Fruit fly (Drosophila melanogaster) Kc167 (cell line): ENCODE results near the gene CG13062.

Experiments
- Myc ChIP-seq: fragments of >200 bp; optimal IDR thresholded peaks from 2 replicates; lab custom pipeline; 2017; ENCODE audit warnings: missing external identifiers
- Sin3A ChIP-seq: fragments of >200 bp; optimal IDR thresholded peaks from 2 replicates; lab custom pipeline; 2018; ENCODE audit warnings: missing external identifiers
- h ChIP-seq: fragments of >200 bp; optimal IDR thresholded peaks from 3 replicates; lab custom pipeline; 2018; ENCODE audit warnings: missing external identifiers
- insv ChIP-seq: fragments of >200 bp; optimal IDR thresholded peaks from 3 replicates; lab custom pipeline; 2018; ENCODE audit warnings: missing external identifiers
- psq ChIP-seq: fragments of >200 bp; optimal IDR thresholded peaks from 2 replicates; lab custom pipeline; 2017; ENCODE audit warnings: missing external identifiers
- ttk ChIP-seq: sonication (Bioruptor generic); optimal IDR thresholded peaks from 2 replicates; lab custom pipeline; 2017; ENCODE audit warnings: missing external identifiers

The CG13062 gene

DNA sequence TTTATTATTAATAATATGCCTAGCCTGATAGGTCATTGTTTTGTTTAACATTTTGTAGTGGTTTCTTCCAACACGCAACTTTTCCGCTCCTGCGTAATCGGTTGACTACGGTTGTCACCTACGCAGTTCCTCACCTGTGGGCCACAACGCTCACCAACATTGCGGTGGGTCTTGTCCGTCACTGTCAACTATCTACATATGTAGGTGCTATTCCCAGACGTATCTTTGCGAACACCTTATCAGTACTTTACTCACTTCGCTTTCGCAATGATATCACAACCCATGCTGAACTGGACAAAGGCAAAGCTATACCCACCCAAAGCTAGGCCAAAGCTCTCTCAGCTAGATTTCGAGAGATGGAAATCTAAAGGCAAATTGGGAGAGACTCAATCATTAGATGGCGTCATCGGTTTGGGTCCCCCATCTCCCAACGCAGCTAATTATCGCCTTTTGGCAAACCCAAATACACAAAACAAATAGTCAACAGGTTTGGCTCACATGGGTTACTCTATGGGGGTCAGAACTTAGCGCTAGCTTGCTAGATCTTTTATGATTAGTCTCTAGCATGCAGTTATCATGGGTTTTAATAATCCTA is 42.2 kb downstream of the CG13062 start:
- TF ChIP-seq ttk (lab: Kevin White, UChicago) = no peak
- TF ChIP-seq psq (lab: Kevin White, UChicago) = no peak
- no peak for TF ChIP-seq h (lab: Kevin White, UChicago)
- no peak for TF ChIP-seq insv (lab: Kevin White, UChicago)
- TF ChIP-seq Myc (lab: Kevin White, UChicago) = no peak
- no peak for TF ChIP-seq Sin3A (lab: Kevin White, UChicago)

DNA sequence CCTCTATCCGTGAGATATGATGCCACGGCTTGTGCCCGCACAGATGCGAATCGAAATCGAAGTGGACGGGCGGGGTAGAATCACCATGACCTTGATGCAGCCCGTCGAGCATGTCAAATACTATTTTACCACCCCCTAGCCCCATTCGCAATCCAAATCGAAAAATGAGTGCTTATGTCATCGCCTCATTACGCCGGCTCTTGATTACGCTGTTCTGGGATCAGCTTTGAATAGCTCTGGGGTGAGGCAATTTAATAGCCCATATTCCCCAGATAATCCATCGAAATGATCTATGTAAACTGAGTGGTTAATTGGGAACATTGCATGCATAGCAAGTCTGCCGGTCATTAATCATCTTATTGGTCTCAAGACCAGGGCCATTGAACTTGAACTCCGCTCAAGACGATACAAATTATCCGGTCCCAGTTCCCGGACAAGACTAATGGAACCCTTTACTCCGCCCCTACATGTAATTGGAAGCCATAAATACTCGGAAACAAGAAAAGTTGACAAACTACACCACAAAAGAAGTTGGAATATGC is 43.2 kb downstream of the CG13062 start:
- TF ChIP-seq psq (lab: Kevin White, UChicago) (no peak), Myc (lab: Kevin White, UChicago) (no peak), ttk (lab: Kevin White, UChicago) (no peak), h (lab: Kevin White, UChicago) (no peak), Sin3A (lab: Kevin White, UChicago) (no peak), insv (lab: Kevin White, UChicago) (no peak)

DNA sequence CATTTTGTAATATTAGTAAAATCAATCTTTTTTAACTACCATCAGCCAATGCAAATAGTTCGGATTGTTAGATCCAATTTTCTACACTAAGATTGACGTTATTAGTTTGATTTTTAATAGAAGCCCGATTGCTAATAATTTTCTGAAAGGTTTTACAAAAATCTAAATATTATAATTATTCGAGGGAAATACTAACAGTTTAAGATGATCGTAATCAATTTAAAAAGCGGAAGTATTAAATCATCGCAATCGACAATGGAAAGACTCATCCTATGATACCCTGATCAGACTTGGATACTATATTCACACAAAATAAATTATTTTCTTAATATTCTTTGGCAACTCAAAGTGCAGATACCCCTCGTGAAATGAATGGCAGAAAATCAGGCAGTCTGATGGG is 43.8 kb downstream of the CG13062 start:
- no peak for TF ChIP-seq Sin3A (lab: Kevin White, UChicago)
- TF ChIP-seq h (lab: Kevin White, UChicago) = no peak
- TF ChIP-seq ttk (lab: Kevin White, UChicago) = no peak
- no peak for TF ChIP-seq insv (lab: Kevin White, UChicago)
- no peak for TF ChIP-seq psq (lab: Kevin White, UChicago)
- no peak for TF ChIP-seq Myc (lab: Kevin White, UChicago)

DNA sequence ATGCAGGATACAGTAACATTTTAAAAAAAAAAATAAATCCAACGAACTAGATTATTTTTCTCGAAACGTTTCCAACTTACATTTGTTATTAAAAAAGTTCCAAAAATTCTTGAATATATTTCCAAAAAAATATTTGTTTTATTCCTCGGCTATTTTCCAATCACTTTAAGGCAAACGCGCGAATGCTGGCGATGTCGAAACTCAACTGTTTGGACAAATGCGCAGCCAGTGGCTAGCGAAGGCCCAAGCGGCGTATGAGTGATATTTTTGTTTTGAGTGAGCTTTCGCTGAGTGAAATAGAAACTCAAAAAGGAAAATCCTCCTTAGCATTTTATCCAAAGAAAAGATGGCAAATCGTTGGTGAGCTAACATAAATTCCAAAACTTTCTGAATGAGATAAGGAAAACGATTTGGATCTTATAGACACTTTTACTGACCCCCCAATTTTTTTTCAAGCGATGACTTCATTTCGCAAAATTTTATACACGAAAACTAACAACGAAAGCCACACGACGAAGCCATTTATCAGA is 45.2 kb downstream of the CG13062 start, which contains the start of gene ringer:
TSS of gene ringer (minus strand) at position 210 of the 530 bp plus-strand sequence.
- TF ChIP-seq Myc (lab: Kevin White, UChicago) (no peak), ttk (lab: Kevin White, UChicago) (no peak), insv (lab: Kevin White, UChicago) (no peak), psq (lab: Kevin White, UChicago) (no peak), h (lab: Kevin White, UChicago) (no peak), Sin3A (lab: Kevin White, UChicago) (no peak)

DNA sequence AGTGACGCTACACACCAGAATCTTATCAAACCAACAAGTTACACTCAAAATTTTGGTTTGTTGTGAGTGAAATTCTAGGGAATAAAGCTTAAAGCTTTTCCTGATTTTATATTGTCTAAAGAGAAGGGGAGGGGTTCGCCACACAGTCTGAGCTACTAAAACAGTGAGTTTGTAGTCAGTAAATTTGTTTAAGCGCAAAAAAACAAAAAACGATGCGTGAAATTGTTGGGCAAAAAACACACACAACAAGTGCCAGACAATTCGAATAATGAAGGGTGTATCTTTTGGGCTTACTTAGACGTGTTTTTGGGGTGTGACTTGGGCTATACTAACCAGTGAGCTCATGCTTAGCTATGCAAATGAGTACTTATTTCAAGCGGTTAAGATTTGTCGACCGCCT is 45.7 kb downstream of the CG13062 start:
- no peak for TF ChIP-seq Sin3A (lab: Kevin White, UChicago)
- no peak for TF ChIP-seq h (lab: Kevin White, UChicago)
- TF ChIP-seq psq (lab: Kevin White, UChicago) = no peak
- no peak for TF ChIP-seq Myc (lab: Kevin White, UChicago)
- no peak for TF ChIP-seq insv (lab: Kevin White, UChicago)
- TF ChIP-seq ttk (lab: Kevin White, UChicago) = no peak

DNA sequence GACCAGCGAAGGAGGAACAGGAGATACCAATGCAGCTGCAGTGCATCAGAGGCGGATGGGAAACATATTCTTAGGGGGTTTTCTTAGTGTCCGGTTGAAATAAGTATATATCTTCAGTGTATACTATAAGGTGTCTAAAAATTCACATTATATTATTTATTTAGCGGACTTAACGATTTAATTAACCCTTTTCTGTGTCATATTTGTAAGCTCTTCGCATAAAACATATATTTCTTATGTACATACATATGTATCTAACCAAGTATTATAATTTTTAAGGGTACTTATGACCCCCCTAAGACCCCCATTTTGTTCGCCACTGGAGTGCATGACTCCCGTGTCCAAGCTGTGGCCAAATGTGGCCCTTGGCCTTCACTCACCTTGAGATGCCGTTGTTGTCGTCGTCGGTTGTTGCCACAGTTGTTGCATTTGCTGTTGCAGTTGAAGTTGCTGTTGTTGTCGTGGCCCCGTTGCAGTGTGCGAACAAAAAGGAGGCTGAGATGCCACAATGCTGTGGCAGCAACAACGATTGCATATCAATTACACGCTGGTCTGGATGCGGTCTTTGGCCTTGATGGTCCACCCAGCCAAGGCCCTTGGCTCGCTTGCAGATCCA is 47.2 kb downstream of the CG13062 start:
- TF ChIP-seq Sin3A (lab: Kevin White, UChicago) (no peak), insv (lab: Kevin White, UChicago) (no peak), h (lab: Kevin White, UChicago) (no peak), ttk (lab: Kevin White, UChicago) (no peak), Myc (lab: Kevin White, UChicago) (no peak), psq (lab: Kevin White, UChicago) (no peak)

DNA sequence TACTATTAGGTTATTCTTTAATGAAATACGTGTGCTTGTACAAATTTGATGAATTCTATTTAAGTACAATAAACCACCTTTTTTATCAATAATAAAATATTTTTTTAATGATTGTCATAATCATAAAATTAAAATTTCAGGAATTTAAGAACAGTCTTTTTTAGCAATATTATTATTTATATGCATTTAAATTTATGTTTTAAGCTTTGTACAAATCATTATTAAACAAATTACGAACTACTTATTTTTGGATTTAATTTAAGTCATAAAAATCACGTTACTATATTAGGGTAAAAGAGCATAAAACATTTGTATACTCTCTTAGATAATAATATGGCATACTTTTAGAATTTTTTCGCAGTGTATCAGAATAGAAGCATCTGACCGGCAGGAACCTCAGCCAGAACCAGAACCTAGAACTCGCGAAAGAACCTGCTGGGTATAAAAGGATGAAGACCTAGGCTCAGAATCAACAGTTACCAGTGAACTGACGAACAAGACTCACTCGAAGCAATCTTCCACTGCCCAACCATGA is 48.1 kb downstream of the CG13062 start, which contains the start of gene Cpr72Ea:
TSS of gene Cpr72Ea (plus strand) at position 485 of the 535 bp plus-strand sequence.
- no peak for TF ChIP-seq insv (lab: Kevin White, UChicago)
- no peak for TF ChIP-seq Myc (lab: Kevin White, UChicago)
- TF ChIP-seq Sin3A (lab: Kevin White, UChicago) = no peak
- TF ChIP-seq psq (lab: Kevin White, UChicago) = no peak
- TF ChIP-seq h (lab: Kevin White, UChicago) = no peak
- TF ChIP-seq ttk (lab: Kevin White, UChicago) = no peak

DNA sequence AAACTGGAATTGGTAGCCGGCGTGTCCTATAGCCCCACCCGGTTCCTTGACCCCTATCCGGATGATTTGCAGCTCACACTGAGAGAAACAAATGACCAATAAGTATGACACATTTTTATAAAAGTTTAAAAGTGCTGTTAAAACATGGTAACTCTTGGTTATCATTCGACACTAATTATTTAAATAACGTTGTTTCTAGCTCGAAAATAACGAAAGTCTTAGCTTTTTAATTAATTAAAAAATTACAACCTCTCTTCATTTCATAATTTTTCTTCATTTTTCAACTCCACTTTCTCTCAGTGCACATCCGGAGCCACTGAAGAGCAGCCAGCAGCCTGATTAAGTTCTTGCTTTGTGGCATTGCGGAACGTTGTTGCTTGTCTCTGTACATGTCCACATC is 50.1 kb downstream of the CG13062 start:
- TF ChIP-seq insv (lab: Kevin White, UChicago) = no peak
- TF ChIP-seq Myc (lab: Kevin White, UChicago) = no peak
- no peak for TF ChIP-seq h (lab: Kevin White, UChicago)
- no peak for TF ChIP-seq psq (lab: Kevin White, UChicago)
- no peak for TF ChIP-seq Sin3A (lab: Kevin White, UChicago)
- no peak for TF ChIP-seq ttk (lab: Kevin White, UChicago)

DNA sequence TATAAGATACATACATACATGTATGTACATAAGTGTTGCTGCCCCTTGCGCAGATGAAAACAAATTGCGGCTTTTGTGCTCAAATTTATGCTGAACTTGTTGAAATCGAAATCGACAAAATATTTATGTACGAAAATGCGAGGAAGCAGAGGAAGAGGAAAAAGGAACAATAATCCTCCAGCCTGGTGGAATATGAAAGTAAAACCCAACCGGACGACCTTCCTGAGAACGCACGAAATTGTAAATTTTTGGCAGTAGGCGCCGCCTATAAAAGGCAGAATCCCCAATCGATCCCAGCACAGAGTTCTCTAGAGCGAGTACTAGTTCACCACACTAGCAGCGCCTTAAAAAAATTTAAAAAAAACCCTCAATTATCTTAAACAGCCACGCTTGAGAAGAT is 50.5 kb downstream of the CG13062 start, which contains the start of gene Cpr72Eb:
TSS of gene Cpr72Eb (plus strand) at position 301 of the 400 bp plus-strand sequence.
- TF ChIP-seq psq (lab: Kevin White, UChicago) (no peak), Myc (lab: Kevin White, UChicago) (no peak), Sin3A (lab: Kevin White, UChicago) (no peak), h (lab: Kevin White, UChicago) (no peak)
